Worm (Caenorhabditis elegans) whole organism, young adult: Measurements from ENCODE around the gene bca-1.

Source experiments
- Y53F4B.3 ChIP-seq: fragments of 200-800 bp; sonication (Bioruptor generic); IDR thresholded peaks from 2 replicates; pipeline ENCODE4 v1.3.6; 2022; ENCODE audit warnings: missing genetic modification reagents, missing genetic modification characterization, missing compliant biosample characterization
- ceh-27 ChIP-seq: fragments of 200-800 bp; sonication (Bioruptor generic); optimal IDR thresholded peaks from 2 replicates; lab custom pipeline; 2018; ENCODE audit warnings: mild to moderate bottlenecking, missing genetic modification characterization, moderate library complexity, missing compliant biosample characterization
- dpl-1 ChIP-seq: fragments of 150-350 bp; optimal IDR thresholded peaks from 2 replicates; lab custom pipeline; 2014; ENCODE audit warnings: missing biosample characterization, missing genetic modification reagents, missing genetic modification characterization
- hmg-1.2 ChIP-seq: fragments of 200-800 bp; sonication (Bioruptor generic); IDR thresholded peaks from 2 replicates; pipeline ENCODE4 v1.3.6; 2022; ENCODE audit warnings: missing genetic modification reagents, missing genetic modification characterization, missing compliant biosample characterization
- lag-1 ChIP-seq: fragments of 200-800 bp; sonication (Bioruptor generic); IDR thresholded peaks from 2 replicates; pipeline ENCODE4 v1.3.6; 2022; ENCODE audit warnings: missing genetic modification reagents, missing genetic modification characterization, missing compliant biosample characterization
- let-526 ChIP-seq: fragments of 200-800 bp; sonication (Bioruptor generic); IDR thresholded peaks from 2 replicates; pipeline ENCODE4 v1.3.6; 2022; ENCODE audit warnings: missing genetic modification reagents, missing genetic modification characterization, missing compliant biosample characterization
- unc-130 ChIP-seq: sonication (generic microtip); optimal IDR thresholded peaks from 2 replicates; lab custom pipeline; 2016; ENCODE audit warnings: missing genetic modification reagents, missing genetic modification characterization, missing compliant biosample characterization

- TF ChIP-seq unc-130 (GFP tag; lab: Kevin White, UChicago) (no peak), let-526 (GFP tag; lab: Robert Waterston, UW) (no peak), dpl-1 (no peak), lag-1 (GFP tag; lab: Robert Waterston, UW) (no peak), hmg-1.2 (GFP tag; lab: Robert Waterston, UW) (no peak), ceh-27 (GFP tag; lab: Kevin White, UChicago) (no peak), Y53F4B.3 (GFP tag; lab: Robert Waterston, UW) (no peak)
Observed at ce11 chrX:6238973-6239372, 34.4 kb upstream of the bca-1 start, which contains the start of gene rml-3.
